Fruit fly (Drosophila melanogaster) whole organism, embryonic: ENCODE data around the gene Roc1b.

ENCODE experiments used
- Atf6 ChIP-seq: fragments of 200-800 bp; sonication (Bioruptor generic); IDR thresholded peaks from 2 replicates; pipeline ENCODE4 v1.3.6; 2022; ENCODE audit warnings: missing biosample characterization, missing genetic modification characterization
- Bgb ChIP-seq: fragments of 200-800 bp; sonication (Bioruptor generic); IDR thresholded peaks from 2 replicates; pipeline ENCODE4 v1.3.6; 2022; ENCODE audit warnings: missing biosample characterization, missing genetic modification characterization; ENCODE audit not compliant: partially characterized antibody
- CG10979 ChIP-seq: fragments of 200-800 bp; sonication (Bioruptor generic); optimal IDR thresholded peaks from 2 replicates; lab custom pipeline; 2018; ENCODE audit warnings: missing biosample characterization, mild to moderate bottlenecking, missing genetic modification characterization, moderate library complexity
- CG11560 ChIP-seq: fragments of 200-800 bp; sonication (Bioruptor generic); IDR thresholded peaks from 3 replicates; pipeline ENCODE4 v1.3.6; 2022; ENCODE audit warnings: missing biosample characterization, missing genetic modification characterization
- CG12744 ChIP-seq: fragments of 200-800 bp; sonication (Bioruptor generic); optimal IDR thresholded peaks from 2 replicates; lab custom pipeline; 2016; ENCODE audit warnings: missing biosample characterization, missing genetic modification characterization
- CG13287 ChIP-seq: fragments of 200-800 bp; sonication (Bioruptor generic); IDR thresholded peaks from 2 replicates; pipeline ENCODE4 v1.3.6; 2022; ENCODE audit warnings: missing biosample characterization, missing genetic modification characterization; ENCODE audit not compliant: partially characterized antibody
- CG13296 ChIP-seq: fragments of 200-800 bp; sonication (Bioruptor generic); optimal IDR thresholded peaks from 3 replicates; lab custom pipeline; 2018; ENCODE audit warnings: missing biosample characterization, mild to moderate bottlenecking, missing genetic modification characterization
- CG15514 ChIP-seq: fragments of 200-800 bp; sonication (Bioruptor generic); optimal IDR thresholded peaks from 3 replicates; lab custom pipeline; 2017; ENCODE audit warnings: missing biosample characterization, missing genetic modification characterization, mild to moderate bottlenecking, moderate library complexity, missing genetic modification reagents
- CG1647 ChIP-seq: fragments of 200-800 bp; sonication (Bioruptor generic); optimal IDR thresholded peaks from 3 replicates; lab custom pipeline; 2016; ENCODE audit warnings: missing biosample characterization, missing genetic modification characterization
- CG30431 ChIP-seq: fragments of 200-800 bp; sonication (Bioruptor generic); optimal IDR thresholded peaks from 2 replicates; lab custom pipeline; 2017; ENCODE audit warnings: missing biosample characterization, missing genetic modification characterization
- CG32532 ChIP-seq: fragments of 200-800 bp; sonication (Bioruptor generic); IDR thresholded peaks from 2 replicates; pipeline ENCODE4 v1.3.6; 2022; ENCODE audit warnings: missing biosample characterization, missing genetic modification characterization
- CG34376 ChIP-seq: fragments of 200-800 bp; sonication (Bioruptor generic); optimal IDR thresholded peaks from 2 replicates; lab custom pipeline; 2018; ENCODE audit warnings: missing biosample characterization, mild to moderate bottlenecking, missing genetic modification characterization
- CG5180 ChIP-seq: fragments of 200-800 bp; sonication (Bioruptor generic); optimal IDR thresholded peaks from 3 replicates; lab custom pipeline; 2017; ENCODE audit warnings: missing biosample characterization, missing genetic modification characterization, mild to moderate bottlenecking, moderate library complexity, missing genetic modification reagents
- CG6765 ChIP-seq: fragments of 200-800 bp; sonication (Bioruptor generic); optimal IDR thresholded peaks from 3 replicates; lab custom pipeline; 2017; ENCODE audit warnings: missing biosample characterization, mild to moderate bottlenecking, missing genetic modification characterization
- CG6791 ChIP-seq: fragments of 200-800 bp; sonication (Bioruptor generic); IDR thresholded peaks from 3 replicates; pipeline ENCODE4 v1.3.6; 2022; ENCODE audit warnings: missing biosample characterization, missing genetic modification characterization; ENCODE audit not compliant: partially characterized antibody
- CG8944 ChIP-seq: fragments of 200-800 bp; sonication (Bioruptor generic); optimal IDR thresholded peaks from 3 replicates; lab custom pipeline; 2016; ENCODE audit warnings: missing biosample characterization, missing genetic modification characterization
- CrebB ChIP-seq: fragments of 200-800 bp; sonication (Bioruptor generic); optimal IDR thresholded peaks from 3 replicates; lab custom pipeline; 2018; ENCODE audit warnings: missing biosample characterization, mild to moderate bottlenecking, missing genetic modification characterization
- E2f2 ChIP-seq: fragments of 200-800 bp; sonication (Bioruptor generic); IDR thresholded peaks from 2 replicates; pipeline ENCODE4 v1.3.6; 2022; ENCODE audit warnings: missing biosample characterization, missing genetic modification characterization
- Ets97D ChIP-seq: fragments of 200-800 bp; sonication (Bioruptor generic); optimal IDR thresholded peaks from 3 replicates; lab custom pipeline; 2016; ENCODE audit warnings: missing biosample characterization, missing genetic modification characterization
- GATAe ChIP-seq: fragments of 200-800 bp; sonication (Bioruptor generic); conservative IDR thresholded peaks from 2 replicates; pipeline ENCODE4 v1.3.6; 2022; ENCODE audit warnings: missing biosample characterization, missing genetic modification characterization
- Gsc ChIP-seq: fragments of 200-800 bp; sonication (Bioruptor generic); IDR thresholded peaks from 2 replicates; pipeline ENCODE4 v1.3.6; 2022; ENCODE audit warnings: missing biosample characterization, missing genetic modification characterization
- HLH54F ChIP-seq: fragments of 200-800 bp; sonication (Bioruptor generic); optimal IDR thresholded peaks from 3 replicates; lab custom pipeline; 2016; ENCODE audit warnings: missing biosample characterization, missing genetic modification characterization
- MBD-R2 ChIP-seq: fragments of 200-800 bp; sonication (Bioruptor generic); IDR thresholded peaks from 2 replicates; pipeline ENCODE4 v1.3.6; 2022; ENCODE audit warnings: missing biosample characterization, missing genetic modification characterization
- MTF-1 ChIP-seq: fragments of 200-800 bp; sonication (Bioruptor generic); optimal IDR thresholded peaks from 2 replicates; lab custom pipeline; 2018; ENCODE audit warnings: missing biosample characterization, mild to moderate bottlenecking, missing genetic modification characterization, borderline replicate concordance
- Max ChIP-seq: fragments of 200-800 bp; sonication (Bioruptor generic); optimal IDR thresholded peaks from 2 replicates; lab custom pipeline; 2016; ENCODE audit warnings: missing biosample characterization, mild to moderate bottlenecking, missing genetic modification characterization
- NC2β ChIP-seq: fragments of 200-800 bp; sonication (Bioruptor generic); optimal IDR thresholded peaks from 2 replicates; lab custom pipeline; 2016; ENCODE audit warnings: missing biosample characterization, missing genetic modification characterization
- NfI ChIP-seq: fragments of 200-800 bp; sonication (Bioruptor generic); optimal IDR thresholded peaks from 3 replicates; lab custom pipeline; 2018; ENCODE audit warnings: missing biosample characterization, mild to moderate bottlenecking, missing genetic modification characterization, moderate library complexity
- Oli ChIP-seq: fragments of 200-800 bp; sonication (Bioruptor generic); optimal IDR thresholded peaks from 2 replicates; lab custom pipeline; 2018; ENCODE audit warnings: missing biosample characterization, mild to moderate bottlenecking, missing genetic modification characterization, moderate library complexity
- PHDP ChIP-seq: fragments of 200-800 bp; sonication (Bioruptor generic); optimal IDR thresholded peaks from 3 replicates; lab custom pipeline; 2018; ENCODE audit warnings: missing biosample characterization, mild to moderate bottlenecking, missing genetic modification characterization, moderate library complexity
- Pdp1 ChIP-seq, 2 experiments: fragments of 200-800 bp; sonication (Bioruptor generic); optimal IDR thresholded peaks; 3 replicates each; lab custom pipeline; 2016; ENCODE audit warnings: missing biosample characterization in 2 of 2, missing genetic modification characterization in 2 of 2, mild to moderate bottlenecking in 1 of 2, moderate library complexity in 1 of 2
- Rfx ChIP-seq: fragments of 200-800 bp; sonication (Bioruptor generic); IDR thresholded peaks from 2 replicates; pipeline ENCODE4 v1.3.6; 2022; ENCODE audit warnings: missing biosample characterization, missing genetic modification characterization
- Scr ChIP-seq: fragments of 200-800 bp; sonication (Bioruptor generic); IDR thresholded peaks from 2 replicates; pipeline ENCODE4 v1.3.6; 2022; ENCODE audit warnings: missing biosample characterization, missing genetic modification characterization; ENCODE audit not compliant: partially characterized antibody
- az2 ChIP-seq: fragments of 200-800 bp; sonication (Bioruptor generic); optimal IDR thresholded peaks from 3 replicates; lab custom pipeline; 2016; ENCODE audit warnings: missing biosample characterization, missing genetic modification characterization
- cg ChIP-seq: fragments of 200-800 bp; sonication (Bioruptor generic); optimal IDR thresholded peaks from 3 replicates; lab custom pipeline; 2019; ENCODE audit warnings: missing biosample characterization, mild to moderate bottlenecking, missing genetic modification characterization, moderate library complexity
- croc ChIP-seq: fragments of 200-800 bp; sonication (Bioruptor generic); conservative IDR thresholded peaks from 3 replicates; pipeline ENCODE4 v1.3.6; 2022; ENCODE audit warnings: missing biosample characterization, missing genetic modification characterization
- dysf ChIP-seq: fragments of 200-800 bp; sonication (Bioruptor generic); IDR thresholded peaks from 3 replicates; pipeline ENCODE4 v1.3.6; 2022; ENCODE audit warnings: missing biosample characterization, missing genetic modification characterization
- emc ChIP-seq: fragments of 200-800 bp; sonication (Bioruptor generic); optimal IDR thresholded peaks from 2 replicates; lab custom pipeline; 2016; ENCODE audit warnings: missing biosample characterization, missing genetic modification characterization
- en ChIP-seq: fragments of 200-800 bp; sonication (Bioruptor generic); optimal IDR thresholded peaks from 2 replicates; lab custom pipeline; 2016; ENCODE audit warnings: missing biosample characterization, missing genetic modification characterization
- eve ChIP-seq, 2 experiments: fragments of >200 bp; optimal IDR thresholded peaks; 2 replicates each; lab custom pipeline; 2017; ENCODE audit warnings: missing biosample characterization in 2 of 2, missing genetic modification characterization in 2 of 2
- gcm2 ChIP-seq: fragments of 200-800 bp; sonication (Bioruptor generic); optimal IDR thresholded peaks from 2 replicates; lab custom pipeline; 2016; ENCODE audit warnings: missing biosample characterization, missing genetic modification characterization
- her ChIP-seq: fragments of 200-800 bp; sonication (Bioruptor generic); optimal IDR thresholded peaks from 2 replicates; lab custom pipeline; 2016; ENCODE audit warnings: missing biosample characterization, missing genetic modification characterization
- nerfin-1 ChIP-seq: fragments of 200-800 bp; sonication (Bioruptor generic); optimal IDR thresholded peaks from 3 replicates; lab custom pipeline; 2019; ENCODE audit warnings: missing biosample characterization, mild to moderate bottlenecking, missing genetic modification characterization, moderate library complexity
- nmo ChIP-seq: fragments of 200-800 bp; sonication (Bioruptor generic); optimal IDR thresholded peaks from 2 replicates; lab custom pipeline; 2018; ENCODE audit warnings: missing biosample characterization, mild to moderate bottlenecking, missing genetic modification characterization, moderate library complexity
- pho ChIP-seq: fragments of 200-800 bp; sonication (Bioruptor generic); optimal IDR thresholded peaks from 2 replicates; lab custom pipeline; 2016; ENCODE audit warnings: missing biosample characterization, missing genetic modification characterization
- phol ChIP-seq: fragments of 200-800 bp; sonication (Bioruptor generic); optimal IDR thresholded peaks from 3 replicates; lab custom pipeline; 2018; ENCODE audit warnings: missing biosample characterization, mild to moderate bottlenecking, missing genetic modification characterization, moderate library complexity
- pzg ChIP-seq: fragments of 200-800 bp; sonication (Bioruptor generic); optimal IDR thresholded peaks from 3 replicates; lab custom pipeline; 2018; ENCODE audit warnings: missing biosample characterization, mild to moderate bottlenecking, missing genetic modification characterization, moderate library complexity
- sd ChIP-seq: fragments of 200-800 bp; sonication (Bioruptor generic); optimal IDR thresholded peaks from 3 replicates; lab custom pipeline; 2018; ENCODE audit warnings: missing biosample characterization, mild to moderate bottlenecking, missing genetic modification characterization, moderate library complexity

Roc1b gene

DNA sequence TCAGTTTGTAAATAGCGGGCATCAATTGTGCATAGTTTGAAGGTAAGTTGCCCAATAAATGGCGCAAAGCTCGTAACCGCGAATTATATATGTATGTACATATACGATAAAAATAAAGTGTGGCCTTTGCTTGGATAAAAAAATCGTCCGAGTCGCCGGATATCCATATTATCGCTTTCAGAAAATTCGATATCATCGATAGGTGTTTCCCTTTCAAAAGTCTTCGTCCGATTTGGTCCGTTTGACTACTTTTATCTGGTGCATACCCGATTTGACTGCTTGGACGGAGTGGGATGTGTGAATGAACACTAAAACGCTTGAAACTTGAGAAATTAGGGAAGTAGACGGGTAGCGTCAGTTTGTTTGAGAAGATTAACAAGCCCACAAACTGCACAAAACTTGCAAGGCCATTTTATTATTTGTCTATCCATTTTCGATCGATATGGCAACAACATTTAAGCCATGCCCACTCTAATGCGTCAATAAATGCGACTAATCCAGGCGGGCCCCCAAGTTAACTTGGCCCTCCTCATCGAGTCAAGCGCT is 28.6 kb upstream of the Roc1b start (continued):
- no peak for TF ChIP-seq HLH54F
- TF ChIP-seq nerfin-1 (tag; lab: Kevin White, UChicago): no peak
- peak; percentile 19 for TF ChIP-seq PHDP (tag; lab: Kevin White, UChicago)
- peak; percentile 70 for TF ChIP-seq CG13296 (GFP tag; lab: Kevin White, UChicago)
- no peak for TF ChIP-seq Max (GFP tag; lab: Kevin White, UChicago)
- TF ChIP-seq CG34376 (GFP tag; lab: Kevin White, UChicago): peak; percentile 74
- peak; percentile 73 for TF ChIP-seq CG13287 (GFP tag; lab: Robert Waterston, UW)
- TF ChIP-seq CG12744 (GFP tag; lab: Kevin White, UChicago): no peak
- TF ChIP-seq dysf (GFP tag; lab: Robert Waterston, UW): no peak
- no peak for TF ChIP-seq az2 (GFP tag; lab: Kevin White, UChicago)
- no peak for TF ChIP-seq CG10979 (tag; lab: Kevin White, UChicago)
- no peak for TF ChIP-seq CG11560 (tag; lab: Robert Waterston, UW)
- peak; percentile 43 for TF ChIP-seq NfI
- no peak for TF ChIP-seq CG8944 (GFP tag; lab: Kevin White, UChicago)
- TF ChIP-seq CG1647 (GFP tag; lab: Kevin White, UChicago): no peak
- no peak for TF ChIP-seq cg (GFP tag; lab: Kevin White, UChicago)
- peak; percentile 59 for TF ChIP-seq E2f2 (GFP tag; lab: Robert Waterston, UW)
- TF ChIP-seq Ets97D (GFP tag; lab: Kevin White, UChicago): peak; percentile 93
- TF ChIP-seq pho (GFP tag; lab: Kevin White, UChicago): no peak
- TF ChIP-seq nmo (GFP tag; lab: Kevin White, UChicago): peak; percentile 5
- TF ChIP-seq emc: no peak
- no peak for TF ChIP-seq NC2β (GFP tag; lab: Kevin White, UChicago)
- TF ChIP-seq phol (tag; lab: Kevin White, UChicago): peak; percentile 41
- peak; percentile 17 for TF ChIP-seq MTF-1 (GFP tag; lab: Kevin White, UChicago)
- peak; percentile 64 for TF ChIP-seq CG15514 (GFP tag; lab: Kevin White, UChicago)
- no peak for TF ChIP-seq eve (GFP tag; optimal IDR thresholded peaks at IDR 0.05; lab: Kevin White, UChicago)
- TF ChIP-seq sd (tag; lab: Kevin White, UChicago): no peak
- peak; percentile 63 for TF ChIP-seq Scr (GFP tag; lab: Robert Waterston, UW)
- TF ChIP-seq CG30431 (GFP tag; lab: Kevin White, UChicago): no peak
- TF ChIP-seq gcm2 (GFP tag; lab: Kevin White, UChicago): no peak
- no peak for TF ChIP-seq Oli (tag; lab: Kevin White, UChicago)
- TF ChIP-seq CG6791: peak; percentile 35; the same call in 1 of the 3 replicates
- TF ChIP-seq Gsc (GFP tag; lab: Robert Waterston, UW): no peak
- peak; percentile 39 for TF ChIP-seq pzg (GFP tag; lab: Kevin White, UChicago)

DNA sequence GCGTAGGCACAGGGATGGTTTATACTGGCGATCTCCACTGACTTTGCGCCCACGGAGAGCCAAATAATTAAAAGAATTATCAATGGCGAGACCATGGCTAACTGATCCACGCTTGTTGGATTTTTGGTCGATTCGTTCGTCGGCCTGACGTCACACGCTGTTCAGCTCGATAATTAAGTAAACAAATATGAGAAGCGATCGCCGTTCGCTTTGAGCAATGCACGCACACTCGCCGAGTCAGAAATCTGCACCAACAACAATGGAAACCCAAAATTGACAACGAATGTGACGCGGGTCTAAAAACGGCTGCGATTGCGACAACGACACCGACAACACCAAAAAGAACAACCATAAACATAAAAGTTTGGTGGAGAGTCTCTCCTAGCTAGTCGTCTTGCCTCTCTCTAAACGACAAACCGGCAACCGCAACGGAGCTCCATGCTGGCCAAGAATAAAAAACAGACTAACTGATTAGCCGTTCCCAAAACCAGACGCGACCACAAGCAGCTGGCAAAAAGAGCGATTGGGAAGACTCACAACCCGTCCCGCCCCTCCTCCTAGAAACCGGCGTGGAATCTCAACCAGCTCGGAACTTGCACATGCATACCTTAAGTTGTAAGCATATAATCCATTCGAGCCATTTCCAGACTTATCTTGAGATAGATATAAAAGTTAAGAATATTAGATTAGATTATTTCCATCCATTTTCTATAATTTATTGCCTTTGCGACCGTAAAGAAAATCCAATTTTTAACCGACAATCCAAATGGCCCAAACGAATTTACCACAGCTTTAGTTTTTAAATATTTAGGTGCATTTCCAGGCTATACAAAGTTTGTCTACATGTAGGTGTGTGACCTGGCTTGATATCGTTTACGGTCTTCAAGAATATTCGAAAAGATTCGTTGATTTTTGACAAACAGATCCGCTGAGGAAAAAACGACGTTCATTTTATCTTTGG is 25.7 kb upstream of the Roc1b start, which contains the start of gene mthl9:
Gene mthl9 (minus strand): TSS at position 468 of the 961 bp plus-strand sequence.
- TF ChIP-seq Pdp1 (GFP tag; optimal IDR thresholded peaks at IDR 0.05; lab: Kevin White, UChicago) (peak in 1 of 2 experiments; percentile 29), her (peak; percentile 3), GATAe (GFP tag; lab: Robert Waterston, UW) (peak; percentile 24; the same call in 1 of the 2 replicates), CG5180 (GFP tag; lab: Kevin White, UChicago) (peak; percentile 16), en (no peak), CG6765 (GFP tag; lab: Kevin White, UChicago) (peak; percentile 45), croc (no peak), CG32532 (GFP tag; lab: Robert Waterston, UW) (peak; percentile 34; the same call in 1 of the 2 replicates), Rfx (GFP tag; lab: Robert Waterston, UW) (peak; percentile 26; the same call in 1 of the 2 replicates), Bgb (GFP tag; lab: Robert Waterston, UW) (peak; percentile 55), CrebB (tag; lab: Kevin White, UChicago) (peak; percentile 12), Atf6 (GFP tag; lab: Robert Waterston, UW) (peak; percentile 56; the same call in 1 of the 2 replicates), MBD-R2 (peak; percentile 7; the same call in 1 of the 2 replicates)
